Worm (Caenorhabditis elegans) whole organism, late embryonic: ENCODE results near the gene D1086.12.

Experiments used
- K02D7.2 ChIP-seq: sonication (generic microtip); optimal IDR thresholded peaks from 2 replicates; lab custom pipeline; 2017; ENCODE audit warnings: mild to moderate bottlenecking, missing genetic modification characterization, missing compliant biosample characterization
- ama-1 ChIP-seq: fragments of 150-350 bp; optimal IDR thresholded peaks from 2 replicates; lab custom pipeline; 2014
- ceh-2 ChIP-seq: sonication (generic microtip); optimal IDR thresholded peaks from 2 replicates; lab custom pipeline; 2016; ENCODE audit warnings: missing genotype, missing genetic modification characterization, missing compliant biosample characterization
- dve-1 ChIP-seq: sonication (generic microtip); optimal IDR thresholded peaks from 2 replicates; lab custom pipeline; 2017; ENCODE audit warnings: antibody characterized with exemption, mild to moderate bottlenecking, missing genetic modification characterization, missing compliant biosample characterization
- fax-1 ChIP-seq: sonication (generic microtip); optimal IDR thresholded peaks from 2 replicates; lab custom pipeline; 2016; ENCODE audit warnings: missing genotype, missing genetic modification characterization, missing compliant biosample characterization
- gmeb-2 ChIP-seq: sonication (generic microtip); optimal IDR thresholded peaks from 2 replicates; lab custom pipeline; 2016; ENCODE audit warnings: missing genetic modification characterization, inconsistent platforms, missing compliant biosample characterization
- hlh-30 ChIP-seq: sonication (generic microtip); optimal IDR thresholded peaks from 2 replicates; lab custom pipeline; 2017; ENCODE audit warnings: antibody characterized with exemption, missing genetic modification characterization, missing compliant biosample characterization; ENCODE audit not compliant: insufficient read depth
- nhr-11 ChIP-seq: fragments of 150-350 bp; optimal IDR thresholded peaks from 2 replicates; lab custom pipeline; 2014; ENCODE audit warnings: missing biosample characterization, missing genetic modification characterization
- pha-2 ChIP-seq: sonication (generic microtip); optimal IDR thresholded peaks from 2 replicates; lab custom pipeline; 2017; ENCODE audit warnings: mild to moderate bottlenecking, missing genetic modification characterization, missing compliant biosample characterization
- pha-4 ChIP-seq: fragments of 150-350 bp; optimal IDR thresholded peaks from 2 replicates; lab custom pipeline; 2018; ENCODE audit warnings: missing biosample characterization, missing genetic modification reagents, missing genetic modification characterization
- sdc-2 ChIP-seq: sonication (generic microtip); optimal IDR thresholded peaks from 2 replicates; lab custom pipeline; 2016; ENCODE audit warnings: missing genotype, missing genetic modification characterization, missing compliant biosample characterization
- ztf-16 ChIP-seq: sonication (generic microtip); optimal IDR thresholded peaks from 2 replicates; lab custom pipeline; 2017; ENCODE audit warnings: missing genetic modification characterization, missing compliant biosample characterization

DNA sequence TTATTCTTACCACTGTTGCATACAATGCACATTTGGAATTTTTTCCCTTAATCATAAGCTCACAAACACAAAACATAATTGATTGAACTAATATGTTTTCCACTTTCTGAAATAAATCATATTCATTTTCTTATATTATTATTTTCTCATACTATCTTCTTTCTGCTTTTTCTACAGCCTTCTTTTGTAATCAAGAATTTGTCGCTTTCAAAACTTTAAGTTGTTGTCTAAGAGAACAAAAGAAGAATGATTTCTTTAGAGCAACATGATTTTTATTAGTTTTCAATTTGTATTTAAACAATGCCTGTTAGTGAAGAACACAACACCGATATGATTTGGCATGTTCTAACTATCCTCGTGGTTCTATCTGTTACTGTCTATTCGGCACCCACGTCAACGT lies 17.0 kb upstream of the D1086.12 start, which contains the start of gene D1086.7:
- no peak for TF ChIP-seq pha-4 (tag; lab: Kevin White, UChicago)
- no peak for TF ChIP-seq ama-1 (lab: Kevin White, UChicago)
- no peak for TF ChIP-seq dve-1 (tag; lab: Kevin White, UChicago)
- TF ChIP-seq pha-2 (tag; lab: Kevin White, UChicago) = no peak
- no peak for TF ChIP-seq ceh-2
- no peak for TF ChIP-seq ztf-16 (tag; lab: Kevin White, UChicago)
- no peak for TF ChIP-seq K02D7.2
- TF ChIP-seq nhr-11 (tag; lab: Kevin White, UChicago) = no peak
- no peak for TF ChIP-seq sdc-2 (tag; lab: Kevin White, UChicago)
- no peak for TF ChIP-seq gmeb-2 (tag; lab: Kevin White, UChicago)
- TF ChIP-seq fax-1 (tag; lab: Kevin White, UChicago) = no peak
- TF ChIP-seq hlh-30 (tag; lab: Kevin White, UChicago) = no peak
